Worm (Caenorhabditis elegans) whole organism, early embryonic: ENCODE results near the gene ZC21.10.

Source experiments
- B0310.2 ChIP-seq: sonication (generic microtip); optimal IDR thresholded peaks from 2 replicates; lab custom pipeline; 2016; ENCODE audit warnings: mild to moderate bottlenecking, missing genetic modification characterization, missing compliant biosample characterization
- F13C5.2 ChIP-seq: sonication (generic microtip); optimal IDR thresholded peaks from 2 replicates; lab custom pipeline; 2017; ENCODE audit warnings: mild to moderate bottlenecking, missing genetic modification characterization, inconsistent platforms, missing compliant biosample characterization
- aly-1 ChIP-seq: sonication (generic microtip); optimal IDR thresholded peaks from 2 replicates; lab custom pipeline; 2016; ENCODE audit warnings: missing genetic modification characterization, missing compliant biosample characterization
- ama-1 ChIP-seq: fragments of 150-350 bp; optimal IDR thresholded peaks from 2 replicates; lab custom pipeline; 2014
- ceh-13 ChIP-seq: fragments of 200-800 bp; sonication (Bioruptor generic); optimal IDR thresholded peaks from 2 replicates; lab custom pipeline; 2018; ENCODE audit warnings: mild to moderate bottlenecking, missing genetic modification characterization, missing compliant biosample characterization
- ceh-36 ChIP-seq: sonication (generic microtip); optimal IDR thresholded peaks from 2 replicates; lab custom pipeline; 2016; ENCODE audit warnings: missing genetic modification characterization, inconsistent platforms, missing compliant biosample characterization
- ets-7 ChIP-seq: sonication (generic microtip); optimal IDR thresholded peaks from 2 replicates; lab custom pipeline; 2016; ENCODE audit warnings: missing genotype, missing genetic modification characterization, missing compliant biosample characterization
- flt-1 ChIP-seq: fragments of 200-800 bp; sonication (Bioruptor generic); IDR thresholded peaks from 2 replicates; pipeline ENCODE4 v1.3.6; 2022; ENCODE audit warnings: missing genetic modification characterization, missing compliant biosample characterization
- hmbx-1 ChIP-seq: sonication (generic microtip); optimal IDR thresholded peaks from 2 replicates; lab custom pipeline; 2016; ENCODE audit warnings: mild to moderate bottlenecking, missing genetic modification characterization, missing compliant biosample characterization
- hmg-4 ChIP-seq: fragments of 200-800 bp; sonication (Bioruptor generic); optimal IDR thresholded peaks from 2 replicates; lab custom pipeline; 2018; ENCODE audit warnings: mild to moderate bottlenecking, missing genetic modification characterization, missing compliant biosample characterization
- hnd-1 ChIP-seq: sonication (generic microtip); optimal IDR thresholded peaks from 2 replicates; lab custom pipeline; 2016; ENCODE audit warnings: missing genetic modification characterization, missing compliant biosample characterization
- pes-1 ChIP-seq: fragments of 200-800 bp; sonication (Bioruptor generic); IDR thresholded peaks from 2 replicates; pipeline ENCODE4 v1.3.6; 2022; ENCODE audit warnings: missing genetic modification reagents, missing genetic modification characterization, missing compliant biosample characterization
- scrt-1 ChIP-seq: fragments of 200-800 bp; sonication (Bioruptor generic); IDR thresholded peaks from 2 replicates; pipeline ENCODE4 v1.3.6; 2022; ENCODE audit warnings: missing genetic modification characterization, missing compliant biosample characterization
- sea-1 ChIP-seq: fragments of 200-800 bp; sonication (Bioruptor generic); conservative IDR thresholded peaks from 2 replicates; pipeline ENCODE4 v1.3.6; 2022; ENCODE audit warnings: missing genetic modification characterization, missing compliant biosample characterization
- tbx-11 ChIP-seq: fragments of 200-800 bp; sonication (Bioruptor generic); IDR thresholded peaks from 2 replicates; pipeline ENCODE4 v1.3.6; 2022; ENCODE audit warnings: missing genetic modification characterization, missing compliant biosample characterization
- tbx-37 ChIP-seq: fragments of 200-800 bp; sonication (Bioruptor generic); conservative IDR thresholded peaks from 2 replicates; pipeline ENCODE4 v1.3.6; 2022; ENCODE audit warnings: missing genetic modification reagents, missing genetic modification characterization, missing compliant biosample characterization
- tra-4 ChIP-seq: sonication (generic microtip); optimal IDR thresholded peaks from 2 replicates; lab custom pipeline; 2017; ENCODE audit warnings: missing genetic modification characterization, missing compliant biosample characterization

The ZC21.10 gene

DNA sequence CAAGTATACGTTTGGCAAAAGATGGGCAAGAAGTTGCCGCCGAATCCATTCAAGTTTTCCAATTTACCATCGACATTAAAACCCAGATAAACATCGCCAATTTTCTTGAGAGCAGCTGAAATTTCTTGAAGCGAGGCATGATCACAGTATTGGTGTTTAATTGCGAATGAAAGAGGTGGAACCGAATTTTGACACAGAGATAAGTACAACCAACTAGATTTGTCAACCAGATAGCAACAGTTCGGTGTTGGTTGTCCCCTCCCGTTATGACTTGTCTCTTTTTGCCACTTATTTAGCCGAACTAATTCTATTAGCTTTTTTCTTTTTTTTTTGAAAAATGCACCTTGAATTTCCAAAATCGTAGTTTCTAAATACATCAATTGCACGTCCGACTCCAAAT lies 48.5 kb downstream of the ZC21.10 start:
- TF ChIP-seq hmg-4 (GFP tag; lab: Kevin White, UChicago) (no peak), tbx-37 (GFP tag; lab: Robert Waterston, UW) (no peak), sea-1 (GFP tag; lab: Robert Waterston, UW) (no peak), ceh-36 (tag; lab: Kevin White, UChicago) (no peak), aly-1 (tag; lab: Kevin White, UChicago) (no peak), F13C5.2 (no peak), ama-1 (lab: Kevin White, UChicago) (no peak), scrt-1 (no peak), ets-7 (tag; lab: Kevin White, UChicago) (no peak), pes-1 (GFP tag; lab: Robert Waterston, UW) (no peak), flt-1 (GFP tag; lab: Robert Waterston, UW) (no peak), hmbx-1 (no peak), B0310.2 (tag; lab: Kevin White, UChicago) (no peak), tbx-11 (GFP tag; lab: Robert Waterston, UW) (no peak), tra-4 (tag; lab: Kevin White, UChicago) (no peak), ceh-13 (GFP tag; lab: Kevin White, UChicago) (no peak), hnd-1 (tag; lab: Kevin White, UChicago) (no peak)

DNA sequence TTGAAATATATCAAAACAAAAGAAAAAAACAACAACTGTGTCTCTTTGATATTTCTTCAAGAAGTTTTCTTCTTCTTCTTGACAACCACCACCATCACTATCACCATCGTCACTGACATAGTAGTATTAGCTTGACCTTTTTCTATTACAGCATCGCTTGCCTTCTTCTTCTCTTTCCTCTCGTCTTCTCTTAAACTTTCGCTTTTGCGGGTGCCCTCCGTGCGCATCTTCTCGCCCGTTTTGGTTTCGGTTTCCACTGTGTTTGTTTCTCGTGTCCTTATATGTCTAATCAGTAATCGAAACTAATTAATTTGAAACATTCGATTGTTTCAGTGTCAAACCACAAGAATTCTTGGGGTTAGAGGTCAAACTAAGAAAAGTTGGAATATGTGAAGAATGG lies 49.5 kb downstream of the ZC21.10 start:
- no peak for TF ChIP-seq tbx-37 (GFP tag; lab: Robert Waterston, UW)
- no peak for TF ChIP-seq B0310.2 (tag; lab: Kevin White, UChicago)
- no peak for TF ChIP-seq hmbx-1
- no peak for TF ChIP-seq hnd-1 (tag; lab: Kevin White, UChicago)

DNA sequence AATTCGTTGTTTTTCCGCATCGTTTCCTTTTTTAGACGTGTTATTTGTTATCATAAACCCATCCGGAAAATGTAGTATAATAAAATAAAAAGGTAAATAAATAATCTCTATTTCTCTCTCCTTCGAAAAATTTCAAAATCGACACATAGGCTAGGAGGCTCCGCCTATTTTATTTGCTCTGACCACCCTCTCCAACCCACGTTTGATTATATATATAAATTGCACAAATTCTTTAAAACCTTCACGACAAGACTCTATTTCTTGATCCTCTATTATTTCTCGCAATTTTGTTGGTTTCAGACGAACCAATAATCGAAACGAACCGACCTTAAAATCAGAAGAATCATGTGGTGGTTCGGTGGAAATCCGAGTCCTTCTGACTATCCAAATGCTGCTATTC lies 50.9 kb downstream of the ZC21.10 start, which contains the start of gene doxa-1:
TSS of gene doxa-1 (plus strand) at position 301 of the 400 bp plus-strand sequence.
- TF ChIP-seq hmbx-1, result no peak
- TF ChIP-seq tbx-37 (GFP tag; lab: Robert Waterston, UW), result no peak
- TF ChIP-seq scrt-1, result no peak
- no peak for TF ChIP-seq sea-1 (GFP tag; lab: Robert Waterston, UW)
- no peak for TF ChIP-seq tra-4 (tag; lab: Kevin White, UChicago)
- TF ChIP-seq ama-1 (lab: Kevin White, UChicago), result no peak
- no peak for TF ChIP-seq pes-1 (GFP tag; lab: Robert Waterston, UW)
- no peak for TF ChIP-seq hnd-1 (tag; lab: Kevin White, UChicago)
- TF ChIP-seq tbx-11 (GFP tag; lab: Robert Waterston, UW), result no peak
- no peak for TF ChIP-seq ceh-36 (tag; lab: Kevin White, UChicago)
- TF ChIP-seq B0310.2 (tag; lab: Kevin White, UChicago), result no peak
- TF ChIP-seq F13C5.2, result no peak
- no peak for TF ChIP-seq hmg-4 (GFP tag; lab: Kevin White, UChicago)
- no peak for TF ChIP-seq flt-1 (GFP tag; lab: Robert Waterston, UW)
- no peak for TF ChIP-seq ets-7 (tag; lab: Kevin White, UChicago)
- TF ChIP-seq aly-1 (tag; lab: Kevin White, UChicago), result no peak
